Fruit fly (Drosophila melanogaster) whole organism, embryonic: Measurements from ENCODE around the gene Usp8.

Experiments
- Adf1 ChIP-seq: fragments of 200-800 bp; sonication (Bioruptor generic); IDR thresholded peaks from 2 replicates; pipeline ENCODE4 v1.3.6; 2022; ENCODE audit warnings: missing biosample characterization, missing genetic modification characterization
- BEAF-32 ChIP-seq: fragments of 200-800 bp; sonication (Bioruptor generic); optimal IDR thresholded peaks from 3 replicates; lab custom pipeline; 2017; ENCODE audit warnings: missing biosample characterization, missing genetic modification characterization, mild to moderate bottlenecking, moderate library complexity, missing genetic modification reagents
- CG10431 ChIP-seq: fragments of 200-800 bp; sonication (Bioruptor generic); optimal IDR thresholded peaks from 3 replicates; lab custom pipeline; 2018; ENCODE audit warnings: missing biosample characterization, mild to moderate bottlenecking, missing genetic modification characterization
- CG12104 ChIP-seq: fragments of 200-800 bp; sonication (Bioruptor generic); optimal IDR thresholded peaks from 3 replicates; lab custom pipeline; 2016; ENCODE audit warnings: missing biosample characterization, missing genetic modification characterization
- CG12769 ChIP-seq: fragments of 200-800 bp; sonication (Bioruptor generic); optimal IDR thresholded peaks from 2 replicates; lab custom pipeline; 2019; ENCODE audit warnings: missing biosample characterization, mild to moderate bottlenecking, missing genetic modification characterization, moderate library complexity
- CG13287 ChIP-seq: fragments of 200-800 bp; sonication (Bioruptor generic); IDR thresholded peaks from 2 replicates; pipeline ENCODE4 v1.3.6; 2022; ENCODE audit warnings: missing biosample characterization, missing genetic modification characterization; ENCODE audit not compliant: partially characterized antibody
- CG13624 ChIP-seq: fragments of 200-800 bp; sonication (Bioruptor generic); optimal IDR thresholded peaks from 2 replicates; lab custom pipeline; 2016; ENCODE audit warnings: missing biosample characterization, missing genetic modification characterization
- CG18476 ChIP-seq: fragments of 200-800 bp; sonication (Bioruptor generic); optimal IDR thresholded peaks from 2 replicates; lab custom pipeline; 2016; ENCODE audit warnings: missing biosample characterization, mild to moderate bottlenecking, missing genetic modification characterization
- CG2120 ChIP-seq: fragments of 200-800 bp; sonication (Bioruptor generic); optimal IDR thresholded peaks from 3 replicates; lab custom pipeline; 2016; ENCODE audit warnings: missing biosample characterization, missing genetic modification characterization
- CG31365 ChIP-seq: fragments of 200-800 bp; sonication (Bioruptor generic); optimal IDR thresholded peaks from 2 replicates; lab custom pipeline; 2018; ENCODE audit warnings: missing biosample characterization, mild to moderate bottlenecking, missing genetic modification characterization
- CG3726 ChIP-seq: fragments of 200-800 bp; sonication (Bioruptor generic); IDR thresholded peaks from 3 replicates; pipeline ENCODE4, ENCODE4 v1.3.6; 2022; ENCODE audit warnings: missing biosample characterization, missing genetic modification characterization
- CG5245 ChIP-seq: fragments of 200-800 bp; sonication (Bioruptor generic); optimal IDR thresholded peaks from 3 replicates; lab custom pipeline; 2016; ENCODE audit warnings: missing biosample characterization, missing genetic modification characterization
- CG6254 ChIP-seq: fragments of 200-800 bp; sonication (Bioruptor generic); optimal IDR thresholded peaks from 3 replicates; lab custom pipeline; 2017; ENCODE audit warnings: mild to moderate bottlenecking, missing biosample characterization, missing genetic modification reagents, missing genetic modification characterization
- CG6689 ChIP-seq: fragments of 200-800 bp; sonication (Bioruptor generic); IDR thresholded peaks from 2 replicates; pipeline ENCODE4 v1.3.6; 2022; ENCODE audit warnings: missing biosample characterization, missing genetic modification characterization
- CG6854 ChIP-seq: fragments of 200-800 bp; sonication (Bioruptor generic); optimal IDR thresholded peaks from 3 replicates; lab custom pipeline; 2017; ENCODE audit warnings: missing biosample characterization, mild to moderate bottlenecking, missing genetic modification characterization
- CG7357 ChIP-seq: fragments of 200-800 bp; sonication (Bioruptor generic); IDR thresholded peaks from 3 replicates; pipeline ENCODE4 v1.3.6; 2022; ENCODE audit warnings: missing biosample characterization, missing genetic modification characterization
- CG7786 ChIP-seq: fragments of 200-800 bp; sonication (Bioruptor generic); optimal IDR thresholded peaks from 2 replicates; lab custom pipeline; 2016; ENCODE audit warnings: missing biosample characterization, missing genetic modification characterization
- CG7928 ChIP-seq: fragments of 200-800 bp; sonication (Bioruptor generic); optimal IDR thresholded peaks from 2 replicates; lab custom pipeline; 2017; ENCODE audit warnings: missing biosample characterization, mild to moderate bottlenecking, missing genetic modification characterization
- CG8388 ChIP-seq: fragments of 200-800 bp; sonication (Bioruptor generic); optimal IDR thresholded peaks from 2 replicates; lab custom pipeline; 2019; ENCODE audit warnings: missing biosample characterization, mild to moderate bottlenecking, missing genetic modification characterization, moderate library complexity
- CG8765 ChIP-seq: fragments of 200-800 bp; sonication (Bioruptor generic); IDR thresholded peaks from 2 replicates; pipeline ENCODE4 v1.3.6; 2022; ENCODE audit warnings: missing biosample characterization, missing genetic modification characterization
- CG9932 ChIP-seq: fragments of 200-800 bp; sonication (Bioruptor generic); IDR thresholded peaks from 2 replicates; pipeline ENCODE4 v1.3.6; 2022; ENCODE audit warnings: missing biosample characterization, missing genetic modification characterization
- D ChIP-seq, 2 experiments: fragments of 200-800 bp in 1 of 2; fragments of >200 bp in 1 of 2; sonication (Bioruptor generic) in 1 of 2; optimal IDR thresholded peaks; 2 replicates in 1 of 2; 3 replicates in 1 of 2; lab custom pipeline; 2017; ENCODE audit warnings: mild to moderate bottlenecking in 1 of 2, missing biosample characterization in 1 of 2, missing genetic modification characterization in 1 of 2, missing genetic modification reagents in 1 of 2
- Dip2 ChIP-seq: fragments of 200-800 bp; sonication (Bioruptor generic); IDR thresholded peaks from 2 replicates; pipeline ENCODE4 v1.3.6; 2022; ENCODE audit warnings: missing biosample characterization, missing genetic modification characterization
- Hand ChIP-seq: fragments of 200-800 bp; sonication (Bioruptor generic); optimal IDR thresholded peaks from 2 replicates; lab custom pipeline; 2017; ENCODE audit warnings: mild to moderate bottlenecking, missing biosample characterization, missing genetic modification reagents, missing genetic modification characterization
- Hey ChIP-seq: fragments of 200-800 bp; sonication (Bioruptor generic); optimal IDR thresholded peaks from 3 replicates; lab custom pipeline; 2018; ENCODE audit warnings: missing biosample characterization, mild to moderate bottlenecking, missing genetic modification characterization
- Lpt ChIP-seq: fragments of >200 bp; optimal IDR thresholded peaks from 2 replicates; lab custom pipeline; 2018; ENCODE audit warnings: missing biosample characterization, missing genetic modification characterization
- Med ChIP-seq: fragments of 200-800 bp; sonication (Bioruptor generic); peaks from one replicate; lab custom pipeline; 2016; ENCODE audit warnings: missing biosample characterization, missing genetic modification characterization, mild to moderate bottlenecking, inconsistent platforms, moderate library complexity
- NFAT ChIP-seq: fragments of 200-800 bp; sonication (Bioruptor generic); IDR thresholded peaks from 2 replicates; pipeline ENCODE4 v1.3.6; 2022; ENCODE audit warnings: missing biosample characterization, missing genetic modification characterization
- Opbp ChIP-seq: fragments of 200-800 bp; sonication (Bioruptor generic); IDR thresholded peaks from 3 replicates; pipeline ENCODE4 v1.3.6; 2022; ENCODE audit warnings: missing biosample characterization, missing genetic modification characterization; ENCODE audit not compliant: partially characterized antibody
- Ravus ChIP-seq: fragments of 200-800 bp; sonication (Bioruptor generic); IDR thresholded peaks from 2 replicates; pipeline ENCODE4 v1.3.6; 2022; ENCODE audit warnings: missing biosample characterization, missing genetic modification characterization
- Side ChIP-seq: fragments of 200-800 bp; sonication (Bioruptor generic); optimal IDR thresholded peaks from 2 replicates; lab custom pipeline; 2016; ENCODE audit warnings: missing biosample characterization, missing genetic modification characterization
- bcd ChIP-seq: fragments of 200-800 bp; sonication (Bioruptor generic); optimal IDR thresholded peaks from 2 replicates; lab custom pipeline; 2017; ENCODE audit warnings: missing biosample characterization, mild to moderate bottlenecking, missing genetic modification characterization
- cato ChIP-seq: fragments of 200-800 bp; sonication (Bioruptor generic); optimal IDR thresholded peaks from 2 replicates; lab custom pipeline; 2016; ENCODE audit warnings: missing biosample characterization, missing genetic modification characterization, borderline replicate concordance
- chn ChIP-seq: fragments of 200-800 bp; sonication (Bioruptor generic); optimal IDR thresholded peaks from 2 replicates; lab custom pipeline; 2016; ENCODE audit warnings: missing biosample characterization, missing genetic modification characterization
- danr ChIP-seq: fragments of 200-800 bp; sonication (Bioruptor generic); IDR thresholded peaks from 2 replicates; pipeline ENCODE4 v1.3.6; 2022; ENCODE audit warnings: missing biosample characterization, missing genetic modification characterization
- dpn ChIP-seq, 2 experiments: fragments of 200-800 bp; sonication (Bioruptor generic); optimal IDR thresholded peaks; 3 replicates each; lab custom pipeline; 2016; ENCODE audit warnings: missing biosample characterization in 2 of 2, missing genetic modification characterization in 2 of 2
- ems ChIP-seq: fragments of 200-800 bp; sonication (Bioruptor generic); optimal IDR thresholded peaks from 3 replicates; lab custom pipeline; 2016; ENCODE audit warnings: missing biosample characterization, missing genetic modification characterization
- ewg ChIP-seq: fragments of 200-800 bp; sonication (Bioruptor generic); optimal IDR thresholded peaks from 3 replicates; lab custom pipeline; 2017; ENCODE audit warnings: mild to moderate bottlenecking, missing biosample characterization, missing genetic modification reagents, missing genetic modification characterization
- gfzf ChIP-seq: fragments of 200-800 bp; sonication (Bioruptor generic); optimal IDR thresholded peaks from 2 replicates; lab custom pipeline; 2016; ENCODE audit warnings: missing biosample characterization, mild to moderate bottlenecking, missing genetic modification characterization, moderate library complexity
- jing ChIP-seq: fragments of 200-800 bp; sonication (Bioruptor generic); optimal IDR thresholded peaks from 2 replicates; lab custom pipeline; 2018; ENCODE audit warnings: missing biosample characterization, mild to moderate bottlenecking, missing genetic modification characterization
- klu ChIP-seq: fragments of 200-800 bp; sonication (Bioruptor generic); IDR thresholded peaks from 2 replicates; pipeline ENCODE4 v1.3.6; 2022; ENCODE audit warnings: missing biosample characterization, missing genetic modification characterization
- pfk ChIP-seq: fragments of 200-800 bp; sonication (Bioruptor generic); optimal IDR thresholded peaks from 2 replicates; lab custom pipeline; 2018; ENCODE audit warnings: missing biosample characterization, mild to moderate bottlenecking, missing genetic modification characterization, moderate library complexity
- phol ChIP-seq: fragments of 200-800 bp; sonication (Bioruptor generic); optimal IDR thresholded peaks from 3 replicates; lab custom pipeline; 2018; ENCODE audit warnings: missing biosample characterization, mild to moderate bottlenecking, missing genetic modification characterization, moderate library complexity
- psq ChIP-seq: fragments of 200-800 bp; sonication (Bioruptor generic); optimal IDR thresholded peaks from 2 replicates; lab custom pipeline; 2017; ENCODE audit warnings: missing biosample characterization, missing genetic modification characterization
- repo ChIP-seq: fragments of 200-800 bp; sonication (Bioruptor generic); optimal IDR thresholded peaks from 2 replicates; lab custom pipeline; 2016; ENCODE audit warnings: missing biosample characterization, missing genetic modification characterization
- sd ChIP-seq: fragments of 200-800 bp; sonication (Bioruptor generic); optimal IDR thresholded peaks from 3 replicates; lab custom pipeline; 2018; ENCODE audit warnings: missing biosample characterization, mild to moderate bottlenecking, missing genetic modification characterization, moderate library complexity
- sens-2 ChIP-seq: fragments of 200-800 bp; sonication (Bioruptor generic); IDR thresholded peaks from 2 replicates; pipeline ENCODE4 v1.3.6; 2022; ENCODE audit warnings: missing biosample characterization, missing genetic modification characterization
- ssp ChIP-seq: fragments of 200-800 bp; sonication (Bioruptor generic); IDR thresholded peaks from 2 replicates; pipeline ENCODE4 v1.3.6; 2022; ENCODE audit warnings: missing biosample characterization, missing genetic modification characterization
- zen ChIP-seq: fragments of 200-800 bp; sonication (Bioruptor generic); optimal IDR thresholded peaks from 3 replicates; lab custom pipeline; 2018; ENCODE audit warnings: missing biosample characterization, mild to moderate bottlenecking, missing genetic modification characterization, moderate library complexity

The Usp8 gene

DNA sequence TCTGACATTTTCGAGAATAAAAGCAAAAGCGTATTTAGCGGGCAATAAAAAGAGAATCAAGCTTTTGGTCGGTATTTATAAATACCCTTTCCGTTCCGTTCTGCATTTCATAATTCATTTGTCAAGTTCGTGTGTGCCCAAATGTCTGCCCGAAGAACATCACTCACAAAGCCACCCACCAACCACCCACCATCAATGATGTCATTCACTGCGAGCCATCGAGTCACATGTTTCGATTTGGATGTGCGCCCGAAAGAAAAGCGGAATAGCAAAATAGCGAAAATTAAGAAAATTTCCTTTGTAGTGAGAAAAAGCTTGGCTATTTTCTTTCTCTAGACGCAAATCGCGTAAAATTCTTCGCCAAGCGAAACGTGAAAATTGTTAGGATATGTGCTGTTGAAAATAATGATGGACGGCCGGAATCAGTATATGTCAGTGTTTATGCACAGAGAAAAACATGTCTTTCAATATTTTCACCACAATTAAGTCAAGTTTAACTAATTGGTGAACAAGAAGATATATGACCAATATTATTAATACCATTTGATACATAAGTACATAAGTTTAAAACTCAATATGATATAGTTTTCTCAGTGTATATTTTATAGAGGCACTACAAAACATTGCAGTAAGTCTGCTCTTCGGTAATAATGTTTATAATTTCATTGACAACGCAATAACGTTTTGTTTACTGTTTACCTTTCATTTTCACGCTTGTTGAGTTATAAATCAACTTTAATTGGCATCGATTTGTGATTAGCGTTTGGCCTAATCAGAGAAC is 17.2 kb downstream of the Usp8 start (continued):
- TF ChIP-seq Side (GFP tag; lab: Kevin White, UChicago) (no peak), CG8388 (GFP tag; lab: Kevin White, UChicago) (peak; percentile 45), CG5245 (GFP tag; lab: Kevin White, UChicago) (no peak), CG6689 (peak; percentile 53; the same call in 1 of the 2 replicates), Med (GFP tag; lab: Kevin White, UChicago) (peak; percentile 90), repo (GFP tag; lab: Kevin White, UChicago) (no peak), zen (tag; lab: Kevin White, UChicago) (no peak), Opbp (GFP tag; lab: Robert Waterston, UW) (no peak), sd (tag; lab: Kevin White, UChicago) (peak; percentile 84), CG7786 (GFP tag; lab: Kevin White, UChicago) (peak; percentile 32), Hey (tag; lab: Kevin White, UChicago) (no peak), gfzf (GFP tag; lab: Kevin White, UChicago) (no peak), bcd (GFP tag; lab: Kevin White, UChicago) (peak; percentile 36), CG3726 (GFP tag; lab: Robert Waterston, UW) (no peak), phol (tag; lab: Kevin White, UChicago) (peak; percentile 54), sens-2 (GFP tag; lab: Robert Waterston, UW) (no peak), Hand (GFP tag; lab: Kevin White, UChicago) (peak; percentile 34), CG7357 (GFP tag; lab: Robert Waterston, UW) (0 out of 3 replicates have a peak, but pooled peaks have one; percentile 23), dpn (GFP tag; optimal IDR thresholded peaks at IDR 0.05; lab: Kevin White, UChicago) (peak; percentile 33 to 51), CG18476 (GFP tag; lab: Kevin White, UChicago) (no peak), CG2120 (GFP tag; lab: Kevin White, UChicago) (peak; percentile 81), NFAT (no peak), pfk (GFP tag; lab: Kevin White, UChicago) (no peak), Adf1 (no peak), CG12769 (tag; lab: Kevin White, UChicago) (peak; percentile 75), jing (GFP tag; lab: Kevin White, UChicago) (no peak), CG12104 (GFP tag; lab: Kevin White, UChicago) (no peak), ems (GFP tag; lab: Kevin White, UChicago) (peak; percentile 4), ewg (GFP tag; lab: Kevin White, UChicago) (no peak), CG13624 (GFP tag; lab: Kevin White, UChicago) (peak; percentile 60), D (optimal IDR thresholded peaks at IDR 0.05; lab: Kevin White, UChicago) (no peak), D (GFP tag; optimal IDR thresholded peaks at IDR 0.05; lab: Kevin White, UChicago) (no peak), klu (GFP tag; lab: Robert Waterston, UW) (peak; percentile 33; the same call in 1 of the 2 replicates), Lpt (no peak), CG9932 (GFP tag; lab: Robert Waterston, UW) (peak; percentile 74), CG7928 (GFP tag; lab: Kevin White, UChicago) (no peak), chn (no peak), CG6254 (GFP tag; lab: Kevin White, UChicago) (no peak), ssp (GFP tag; lab: Robert Waterston, UW) (peak; percentile 43), Dip2 (no peak), CG6854 (peak; percentile 14), CG8765 (no peak), CG13287 (GFP tag; lab: Robert Waterston, UW) (no peak), Ravus (GFP tag; lab: Robert Waterston, UW) (no peak; the same call in 1 of the 2 replicates), danr (GFP tag; lab: Robert Waterston, UW) (no peak), psq (GFP tag; lab: Kevin White, UChicago) (no peak), CG10431 (GFP tag; lab: Kevin White, UChicago) (no peak), CG31365 (peak; percentile 18), BEAF-32 (no peak), cato (GFP tag; lab: Kevin White, UChicago) (no peak)
